Fruit fly (Drosophila melanogaster) whole organism, embryonic: ENCODE measurements around the gene CG18269.
A peak's percentile ranks its signal among the peaks of the same experiment; 100 is the strongest.

Experiments used
- BEAF-32 ChIP-seq: fragments of 200-800 bp; sonication (Bioruptor generic); optimal IDR thresholded peaks from 3 replicates; lab custom pipeline; 2017; ENCODE audit warnings: missing biosample characterization, missing genetic modification characterization, mild to moderate bottlenecking, moderate library complexity, missing genetic modification reagents
- C15 ChIP-seq: fragments of 200-800 bp; sonication (Bioruptor generic); IDR thresholded peaks from 3 replicates; pipeline ENCODE4 v1.3.6; 2022; ENCODE audit warnings: missing biosample characterization, missing genetic modification characterization
- CG11696 ChIP-seq: fragments of 200-800 bp; sonication (Bioruptor generic); IDR thresholded peaks from 2 replicates; pipeline ENCODE4 v1.3.6; 2022; ENCODE audit warnings: missing biosample characterization, missing genetic modification characterization
- CG12299 ChIP-seq: fragments of 200-800 bp; sonication (Bioruptor generic); optimal IDR thresholded peaks from 2 replicates; lab custom pipeline; 2018; ENCODE audit warnings: missing biosample characterization, mild to moderate bottlenecking, missing genetic modification characterization
- CG12659 ChIP-seq: fragments of 200-800 bp; sonication (Bioruptor generic); optimal IDR thresholded peaks from 3 replicates; lab custom pipeline; 2017; ENCODE audit warnings: mild to moderate bottlenecking, missing biosample characterization, missing genetic modification reagents, missing genetic modification characterization
- CG14710 ChIP-seq: fragments of 200-800 bp; sonication (Bioruptor generic); optimal IDR thresholded peaks from 3 replicates; lab custom pipeline; 2019; ENCODE audit warnings: missing biosample characterization, mild to moderate bottlenecking, missing genetic modification characterization, moderate library complexity
- CG15011 ChIP-seq: fragments of 200-800 bp; sonication (Bioruptor generic); optimal IDR thresholded peaks from 3 replicates; lab custom pipeline; 2018; ENCODE audit warnings: missing biosample characterization, mild to moderate bottlenecking, missing genetic modification characterization
- CG15514 ChIP-seq: fragments of 200-800 bp; sonication (Bioruptor generic); optimal IDR thresholded peaks from 3 replicates; lab custom pipeline; 2017; ENCODE audit warnings: missing biosample characterization, missing genetic modification characterization, mild to moderate bottlenecking, moderate library complexity, missing genetic modification reagents
- CG16813 ChIP-seq: fragments of 200-800 bp; sonication (Bioruptor generic); IDR thresholded peaks from 3 replicates; pipeline ENCODE4 v1.3.6; 2022; ENCODE audit warnings: missing biosample characterization, missing genetic modification characterization; ENCODE audit not compliant: partially characterized antibody
- CG17385 ChIP-seq: fragments of 200-800 bp; sonication (Bioruptor generic); optimal IDR thresholded peaks from 3 replicates; lab custom pipeline; 2018; ENCODE audit warnings: missing biosample characterization, mild to moderate bottlenecking, missing genetic modification characterization
- CG2875 ChIP-seq: fragments of 200-800 bp; sonication (Bioruptor generic); optimal IDR thresholded peaks from 2 replicates; lab custom pipeline; 2017; ENCODE audit warnings: missing biosample characterization, mild to moderate bottlenecking, missing genetic modification characterization, missing genetic modification reagents
- CG31224 ChIP-seq: fragments of 200-800 bp; sonication (Bioruptor generic); IDR thresholded peaks from 2 replicates; pipeline ENCODE4 v1.3.6; 2022; ENCODE audit warnings: missing biosample characterization, missing genetic modification characterization
- CG31365 ChIP-seq: fragments of 200-800 bp; sonication (Bioruptor generic); optimal IDR thresholded peaks from 2 replicates; lab custom pipeline; 2018; ENCODE audit warnings: missing biosample characterization, mild to moderate bottlenecking, missing genetic modification characterization
- CG34422 ChIP-seq: fragments of 200-800 bp; sonication (Bioruptor generic); IDR thresholded peaks from 3 replicates; pipeline ENCODE4 v1.3.6; 2022; ENCODE audit warnings: missing biosample characterization, missing genetic modification characterization
- CG6654 ChIP-seq: fragments of 200-800 bp; sonication (Bioruptor generic); optimal IDR thresholded peaks from 2 replicates; lab custom pipeline; 2017; ENCODE audit warnings: missing biosample characterization, mild to moderate bottlenecking, missing genetic modification characterization
- CG6689 ChIP-seq: fragments of 200-800 bp; sonication (Bioruptor generic); IDR thresholded peaks from 2 replicates; pipeline ENCODE4 v1.3.6; 2022; ENCODE audit warnings: missing biosample characterization, missing genetic modification characterization
- CG6791 ChIP-seq: fragments of 200-800 bp; sonication (Bioruptor generic); IDR thresholded peaks from 3 replicates; pipeline ENCODE4 v1.3.6; 2022; ENCODE audit warnings: missing biosample characterization, missing genetic modification characterization; ENCODE audit not compliant: partially characterized antibody
- CG6854 ChIP-seq: fragments of 200-800 bp; sonication (Bioruptor generic); optimal IDR thresholded peaks from 3 replicates; lab custom pipeline; 2017; ENCODE audit warnings: missing biosample characterization, mild to moderate bottlenecking, missing genetic modification characterization
- CG7963 ChIP-seq: fragments of 200-800 bp; sonication (Bioruptor generic); IDR thresholded peaks from 3 replicates; pipeline ENCODE4 v1.3.6; 2022; ENCODE audit warnings: missing biosample characterization, missing genetic modification characterization; ENCODE audit not compliant: partially characterized antibody
- CG8281 ChIP-seq: fragments of 200-800 bp; sonication (Bioruptor generic); optimal IDR thresholded peaks from 2 replicates; lab custom pipeline; 2018; ENCODE audit warnings: missing biosample characterization, mild to moderate bottlenecking, missing genetic modification characterization, moderate library complexity
- CG8290 ChIP-seq, 3 experiments: fragments of 200-800 bp; sonication (Bioruptor generic); optimal IDR thresholded peaks; 2 replicates each; lab custom pipeline; 2016 to 2019; ENCODE audit warnings: missing biosample characterization in 3 of 3, missing genetic modification characterization in 3 of 3, mild to moderate bottlenecking in 2 of 3, moderate library complexity in 1 of 3
- CG9437 ChIP-seq: fragments of 200-800 bp; sonication (Bioruptor generic); optimal IDR thresholded peaks from 2 replicates; lab custom pipeline; 2018; ENCODE audit warnings: missing biosample characterization, mild to moderate bottlenecking, missing genetic modification characterization
- Dll ChIP-seq: fragments of 200-800 bp; sonication (Bioruptor generic); IDR thresholded peaks from 4 replicates; pipeline ENCODE4 v1.3.6; 2022; ENCODE audit warnings: missing biosample characterization, missing genetic modification characterization; ENCODE audit not compliant: partially characterized antibody
- Doc3 ChIP-seq: fragments of 200-800 bp; sonication (Bioruptor generic); IDR thresholded peaks from 3 replicates; pipeline ENCODE4 v1.3.6; 2022; ENCODE audit warnings: missing biosample characterization, missing genetic modification characterization; ENCODE audit not compliant: partially characterized antibody
- Dp ChIP-seq: fragments of 200-800 bp; sonication (Bioruptor generic); optimal IDR thresholded peaks from 2 replicates; lab custom pipeline; 2018; ENCODE audit warnings: missing biosample characterization, mild to moderate bottlenecking, missing genetic modification characterization, moderate library complexity
- E2f2 ChIP-seq: fragments of 200-800 bp; sonication (Bioruptor generic); IDR thresholded peaks from 2 replicates; pipeline ENCODE4 v1.3.6; 2022; ENCODE audit warnings: missing biosample characterization, missing genetic modification characterization
- Ets97D ChIP-seq: fragments of 200-800 bp; sonication (Bioruptor generic); optimal IDR thresholded peaks from 3 replicates; lab custom pipeline; 2016; ENCODE audit warnings: missing biosample characterization, missing genetic modification characterization
- Fer2 ChIP-seq: fragments of 200-800 bp; sonication (Bioruptor generic); optimal IDR thresholded peaks from 2 replicates; lab custom pipeline; 2018; ENCODE audit warnings: missing biosample characterization, mild to moderate bottlenecking, missing genetic modification characterization, moderate library complexity
- HLH4C ChIP-seq: fragments of 200-800 bp; sonication (Bioruptor generic); IDR thresholded peaks from 3 replicates; pipeline ENCODE4 v1.3.6; 2022; ENCODE audit warnings: missing biosample characterization, missing genetic modification characterization; ENCODE audit not compliant: partially characterized antibody
- MESR4 ChIP-seq: fragments of 200-800 bp; sonication (Bioruptor generic); optimal IDR thresholded peaks from 2 replicates; lab custom pipeline; 2018; ENCODE audit warnings: missing biosample characterization, mild to moderate bottlenecking, missing genetic modification characterization, moderate library complexity
- Myb ChIP-seq: fragments of 200-800 bp; sonication (Bioruptor generic); optimal IDR thresholded peaks from 2 replicates; lab custom pipeline; 2016; ENCODE audit warnings: missing biosample characterization, missing genetic modification characterization
- Spps ChIP-seq: fragments of 200-800 bp; sonication (Bioruptor generic); optimal IDR thresholded peaks from 2 replicates; lab custom pipeline; 2018; ENCODE audit warnings: missing biosample characterization, mild to moderate bottlenecking, missing genetic modification characterization
- Ssrp ChIP-seq: fragments of 200-800 bp; sonication (Bioruptor generic); optimal IDR thresholded peaks from 2 replicates; lab custom pipeline; 2018; ENCODE audit warnings: missing biosample characterization, mild to moderate bottlenecking, missing genetic modification characterization, moderate library complexity
- bbx ChIP-seq: fragments of 200-800 bp; sonication (Bioruptor generic); IDR thresholded peaks from 2 replicates; pipeline ENCODE4 v1.3.6; 2022; ENCODE audit warnings: missing biosample characterization, missing genetic modification characterization; ENCODE audit not compliant: partially characterized antibody
- chinmo ChIP-seq: fragments of 200-800 bp; sonication (Bioruptor generic); IDR thresholded peaks from 4 replicates; pipeline ENCODE4 v1.3.6; 2022; ENCODE audit warnings: missing biosample characterization, missing genetic modification characterization; ENCODE audit not compliant: partially characterized antibody
- hbn ChIP-seq: fragments of 200-800 bp; sonication (Bioruptor generic); IDR thresholded peaks from 2 replicates; pipeline ENCODE4 v1.3.6; 2022; ENCODE audit warnings: missing biosample characterization, missing genetic modification characterization; ENCODE audit not compliant: partially characterized antibody
- inv ChIP-seq: fragments of 200-800 bp; sonication (Bioruptor generic); IDR thresholded peaks from 2 replicates; pipeline ENCODE4 v1.3.6; 2022; ENCODE audit warnings: missing biosample characterization, missing genetic modification characterization; ENCODE audit not compliant: partially characterized antibody
- knrl ChIP-seq: fragments of 200-800 bp; sonication (Bioruptor generic); IDR thresholded peaks from 3 replicates; pipeline ENCODE4 v1.3.6; 2022; ENCODE audit warnings: missing biosample characterization, missing genetic modification characterization; ENCODE audit not compliant: partially characterized antibody
- lilli ChIP-seq: fragments of 200-800 bp; sonication (Bioruptor generic); optimal IDR thresholded peaks from 3 replicates; lab custom pipeline; 2016; ENCODE audit warnings: missing biosample characterization, missing genetic modification characterization
- phol ChIP-seq: fragments of 200-800 bp; sonication (Bioruptor generic); optimal IDR thresholded peaks from 3 replicates; lab custom pipeline; 2018; ENCODE audit warnings: missing biosample characterization, mild to moderate bottlenecking, missing genetic modification characterization, moderate library complexity
- rib ChIP-seq: fragments of 200-800 bp; sonication (Bioruptor generic); IDR thresholded peaks from 2 replicates; pipeline ENCODE4 v1.3.6; 2022; ENCODE audit warnings: missing biosample characterization, missing genetic modification characterization
- sens ChIP-seq: fragments of 200-800 bp; sonication (Bioruptor generic); peaks from one replicate; lab custom pipeline; 2016; ENCODE audit warnings: missing biosample characterization, missing genetic modification characterization
- stwl ChIP-seq: fragments of 200-800 bp; sonication (Bioruptor generic); optimal IDR thresholded peaks from 3 replicates; lab custom pipeline; 2018; ENCODE audit warnings: missing biosample characterization, mild to moderate bottlenecking, missing genetic modification characterization, moderate library complexity
- tna ChIP-seq: fragments of 200-800 bp; sonication (Bioruptor generic); IDR thresholded peaks from 2 replicates; pipeline ENCODE4 v1.3.6; 2022; ENCODE audit warnings: missing biosample characterization, missing genetic modification characterization; ENCODE audit not compliant: partially characterized antibody
- tup ChIP-seq: fragments of 200-800 bp; sonication (Bioruptor generic); optimal IDR thresholded peaks from 2 replicates; lab custom pipeline; 2016; ENCODE audit warnings: missing biosample characterization, mild to moderate bottlenecking, missing genetic modification characterization, moderate library complexity
- twi ChIP-seq: fragments of 200-800 bp; optimal IDR thresholded peaks from 2 replicates; lab custom pipeline; 2019; ENCODE audit warnings: missing biosample characterization, mild to moderate bottlenecking, missing genetic modification characterization, moderate library complexity
- vfl ChIP-seq: fragments of 200-800 bp; sonication (Bioruptor generic); optimal IDR thresholded peaks from 2 replicates; lab custom pipeline; 2016; ENCODE audit warnings: missing biosample characterization, missing genetic modification characterization
- zen2 ChIP-seq: fragments of 200-800 bp; sonication (Bioruptor generic); IDR thresholded peaks from 3 replicates; pipeline ENCODE4 v1.3.6; 2022; ENCODE audit warnings: missing biosample characterization, missing genetic modification characterization; ENCODE audit not compliant: partially characterized antibody

CG18269 gene

dm6 chr2L:5527861-5528260 is 23.8 kb upstream of the CG18269 start, which contains the start of gene CG31915:
Gene CG31915 (plus strand): TSS chr2L:5528123.
- TF ChIP-seq Ssrp (tag; lab: Kevin White, UChicago) (no peak), hbn (GFP tag; lab: Robert Waterston, UW) (peak; percentile 51), CG11696 (GFP tag; lab: Robert Waterston, UW) (no peak), Ets97D (GFP tag; lab: Kevin White, UChicago) (no peak), CG34422 (GFP tag; lab: Robert Waterston, UW) (peak; percentile 47; the same call in 1 of the 3 replicates), sens (peak; percentile 27), CG17385 (no peak), CG15514 (peak; percentile 29), zen2 (peak; percentile 61; the same call in 2 of the 3 replicates), BEAF-32 (peak; percentile 8), CG8290 (GFP tag; optimal IDR thresholded peaks at IDR 0.05; lab: Kevin White, UChicago) (no peak), CG8290 (tag; optimal IDR thresholded peaks at IDR 0.05; lab: Kevin White, UChicago) (no peak), CG6854 (peak; percentile 77), tup (GFP tag; lab: Kevin White, UChicago) (no peak), MESR4 (peak; percentile 54), bbx (GFP tag; lab: Robert Waterston, UW) (peak; percentile 83), phol (tag; lab: Kevin White, UChicago) (peak; percentile 7), chinmo (GFP tag; lab: Robert Waterston, UW) (peak; percentile 91), CG7963 (GFP tag; lab: Robert Waterston, UW) (peak; percentile 83; the same call in 2 of the 3 replicates), Dll (GFP tag; lab: Robert Waterston, UW) (peak; percentile 47; the same call in 2 of the 4 replicates), CG6689 (GFP tag; lab: Robert Waterston, UW) (no peak), CG31365 (tag; lab: Kevin White, UChicago) (no peak), CG12659 (no peak), E2f2 (GFP tag; lab: Robert Waterston, UW) (peak; percentile 91), twi (tag; lab: Kevin White, UChicago) (peak; percentile 8), Dp (peak; percentile 87), C15 (no peak), CG6654 (GFP tag; lab: Kevin White, UChicago) (peak; percentile 100), rib (no peak), Fer2 (tag; lab: Kevin White, UChicago) (no peak), CG6791 (peak; percentile 89), inv (GFP tag; lab: Robert Waterston, UW) (peak; percentile 41), CG31224 (GFP tag; lab: Robert Waterston, UW) (no peak), CG12299 (tag; lab: Kevin White, UChicago) (no peak), CG9437 (GFP tag; lab: Kevin White, UChicago) (no peak), CG8281 (no peak), stwl (peak; percentile 72), lilli (GFP tag; lab: Kevin White, UChicago) (no peak), vfl (GFP tag; lab: Kevin White, UChicago) (no peak), CG2875 (GFP tag; lab: Kevin White, UChicago) (no peak), Myb (peak; percentile 64), tna (GFP tag; lab: Robert Waterston, UW) (peak; percentile 85), knrl (peak; percentile 51; the same call in 1 of the 3 replicates), CG15011 (no peak), Spps (no peak), Doc3 (peak; percentile 53; the same call in 2 of the 3 replicates), CG14710 (tag; lab: Kevin White, UChicago) (peak; percentile 88), CG16813 (GFP tag; lab: Robert Waterston, UW) (peak; percentile 69), HLH4C (peak; percentile 87)
